Fruit fly (Drosophila melanogaster) whole organism, pupa: Measurements from ENCODE around the gene CG13069.

ENCODE experiments used
- CG10348 ChIP-seq: fragments of 200-800 bp; sonication (Bioruptor generic); IDR thresholded peaks from 2 replicates; pipeline ENCODE4 v1.3.6; 2022; ENCODE audit warnings: missing biosample characterization, missing genetic modification characterization
- CG12605 ChIP-seq: fragments of 200-800 bp; sonication (Bioruptor generic); IDR thresholded peaks from 2 replicates; pipeline ENCODE4 v1.3.6; 2022; ENCODE audit warnings: missing biosample characterization, missing genetic modification characterization
- CG13204 ChIP-seq: fragments of 200-800 bp; sonication (Bioruptor generic); optimal IDR thresholded peaks from 2 replicates; lab custom pipeline; 2018; ENCODE audit warnings: missing biosample characterization, mild to moderate bottlenecking, missing genetic modification characterization, moderate library complexity
- CG14655 ChIP-seq: fragments of 200-800 bp; sonication (Bioruptor generic); optimal IDR thresholded peaks from 3 replicates; lab custom pipeline; 2017; ENCODE audit warnings: mild to moderate bottlenecking, missing biosample characterization, missing genetic modification reagents, missing genetic modification characterization
- CG15710 ChIP-seq: fragments of 200-800 bp; sonication (Bioruptor generic); optimal IDR thresholded peaks from 2 replicates; lab custom pipeline; 2018; ENCODE audit warnings: missing biosample characterization, mild to moderate bottlenecking, missing genetic modification characterization, moderate library complexity
- CG17806 ChIP-seq: fragments of 200-800 bp; sonication (Bioruptor generic); optimal IDR thresholded peaks from 2 replicates; lab custom pipeline; 2018; ENCODE audit warnings: missing biosample characterization, mild to moderate bottlenecking, missing genetic modification characterization, moderate library complexity
- CG32121 ChIP-seq: fragments of 200-800 bp; sonication (Bioruptor generic); IDR thresholded peaks from 2 replicates; pipeline ENCODE4 v1.3.6; 2022; ENCODE audit warnings: missing biosample characterization, missing genetic modification characterization
- CG34367 ChIP-seq: fragments of 200-800 bp; sonication (Bioruptor generic); optimal IDR thresholded peaks from 2 replicates; lab custom pipeline; 2018; ENCODE audit warnings: missing biosample characterization, mild to moderate bottlenecking, missing genetic modification characterization
- CG4496 ChIP-seq: fragments of 200-800 bp; sonication (Bioruptor generic); IDR thresholded peaks from 3 replicates; pipeline ENCODE4 v1.3.6; 2022; ENCODE audit warnings: missing biosample characterization, missing genetic modification characterization
- CG8159 ChIP-seq: fragments of 200-800 bp; sonication (Bioruptor generic); optimal IDR thresholded peaks from 3 replicates; lab custom pipeline; 2018; ENCODE audit warnings: missing biosample characterization, mild to moderate bottlenecking, missing genetic modification characterization, moderate library complexity
- CG8301 ChIP-seq: fragments of 200-800 bp; sonication (Bioruptor generic); optimal IDR thresholded peaks from 2 replicates; lab custom pipeline; 2018; ENCODE audit warnings: missing biosample characterization, mild to moderate bottlenecking, missing genetic modification characterization
- CG9948 ChIP-seq: fragments of 200-800 bp; sonication (Bioruptor generic); optimal IDR thresholded peaks from 2 replicates; lab custom pipeline; 2018; ENCODE audit warnings: missing biosample characterization, mild to moderate bottlenecking, missing genetic modification characterization, moderate library complexity
- D1 ChIP-seq: fragments of 200-800 bp; sonication (Bioruptor generic); optimal IDR thresholded peaks from 2 replicates; lab custom pipeline; 2018; ENCODE audit warnings: missing biosample characterization, mild to moderate bottlenecking, missing genetic modification characterization, moderate library complexity
- EcR ChIP-seq: fragments of 200-800 bp; sonication (Bioruptor generic); optimal IDR thresholded peaks from 3 replicates; lab custom pipeline; 2019; ENCODE audit warnings: missing biosample characterization, missing genetic modification characterization, mild to moderate bottlenecking, moderate library complexity, missing genetic modification reagents
- Ets98B ChIP-seq: fragments of 200-800 bp; sonication (Bioruptor generic); IDR thresholded peaks from 2 replicates; pipeline ENCODE4 v1.3.6; 2022; ENCODE audit warnings: missing biosample characterization, missing genetic modification characterization
- Pif1A ChIP-seq: fragments of 200-800 bp; sonication (Bioruptor generic); optimal IDR thresholded peaks from 3 replicates; lab custom pipeline; 2016; ENCODE audit warnings: missing biosample characterization, missing genetic modification characterization
- Pif1B ChIP-seq: fragments of 200-800 bp; sonication (Bioruptor generic); optimal IDR thresholded peaks from 3 replicates; lab custom pipeline; 2016; ENCODE audit warnings: missing biosample characterization, missing genetic modification characterization
- Snoo ChIP-seq: fragments of 200-800 bp; sonication (Bioruptor generic); optimal IDR thresholded peaks from 3 replicates; lab custom pipeline; 2017; ENCODE audit warnings: missing biosample characterization, mild to moderate bottlenecking, missing genetic modification characterization, inconsistent platforms
- fd96Ca ChIP-seq: fragments of 200-800 bp; sonication (Bioruptor generic); IDR thresholded peaks from 3 replicates; pipeline ENCODE4 v1.3.6; 2022; ENCODE audit warnings: missing biosample characterization, missing genetic modification characterization
- gl ChIP-seq: fragments of 200-800 bp; sonication (Bioruptor generic); optimal IDR thresholded peaks from 2 replicates; lab custom pipeline; 2018; ENCODE audit warnings: missing biosample characterization, mild to moderate bottlenecking, missing genetic modification characterization
- rn ChIP-seq: fragments of 200-800 bp; sonication (Bioruptor generic); IDR thresholded peaks from 2 replicates; pipeline ENCODE4 v1.3.6; 2022; ENCODE audit warnings: missing biosample characterization, missing genetic modification characterization

CG13069 gene

dm6 chr3L:16288322-16288721, 23.1 kb downstream of the CG13069 start, which contains the start of gene CG13046:
Gene CG13046 (minus strand): TSS chr3L:16288422.
- TF ChIP-seq CG9948 (tag; lab: Kevin White, UChicago) (no peak), CG13204 (no peak), CG34367 (tag; lab: Kevin White, UChicago) (no peak), CG12605 (GFP tag; lab: Robert Waterston, UW) (no peak), CG10348 (GFP tag; lab: Robert Waterston, UW) (no peak), fd96Ca (GFP tag; lab: Robert Waterston, UW) (no peak), CG8159 (tag; lab: Kevin White, UChicago) (no peak), D1 (tag; lab: Kevin White, UChicago) (no peak), CG8301 (no peak), CG4496 (no peak), CG15710 (tag; lab: Kevin White, UChicago) (no peak), rn (GFP tag; lab: Robert Waterston, UW) (no peak), gl (tag; lab: Kevin White, UChicago) (no peak)
- TF ChIP-seq, all 21 proteins: peak for 0

DNA sequence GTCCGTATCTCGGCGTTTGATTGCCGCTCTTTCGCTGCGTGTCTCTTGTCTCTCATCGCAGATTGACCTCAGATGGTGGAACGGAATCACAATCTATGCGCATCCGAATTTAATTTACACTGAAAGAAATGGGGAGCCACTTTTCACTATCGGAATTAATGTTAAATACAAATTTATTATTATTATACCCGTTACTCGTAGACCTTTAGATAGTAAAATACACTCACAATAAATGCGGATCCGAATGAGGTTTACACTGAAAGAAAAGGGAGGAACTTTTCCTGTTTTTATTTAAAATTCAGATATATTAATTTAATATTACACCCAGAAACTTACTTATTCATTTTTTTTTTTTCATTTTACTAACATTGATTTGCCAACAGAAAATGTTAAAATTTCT, 23.9 kb downstream of the CG13069 start:
- TF ChIP-seq CG17806 (peak; percentile 22), Snoo (tag; lab: Kevin White, UChicago) (no peak), rn (GFP tag; lab: Robert Waterston, UW) (no peak), Pif1A (GFP tag; lab: Kevin White, UChicago) (peak; percentile 25), CG14655 (GFP tag; lab: Kevin White, UChicago) (peak; percentile 52), CG9948 (tag; lab: Kevin White, UChicago) (peak; percentile 32), CG4496 (no peak), CG34367 (tag; lab: Kevin White, UChicago) (peak; percentile 3), CG15710 (tag; lab: Kevin White, UChicago) (peak; percentile 5), CG13204 (no peak), CG10348 (GFP tag; lab: Robert Waterston, UW) (no peak), CG8159 (tag; lab: Kevin White, UChicago) (peak; percentile 10)

DNA sequence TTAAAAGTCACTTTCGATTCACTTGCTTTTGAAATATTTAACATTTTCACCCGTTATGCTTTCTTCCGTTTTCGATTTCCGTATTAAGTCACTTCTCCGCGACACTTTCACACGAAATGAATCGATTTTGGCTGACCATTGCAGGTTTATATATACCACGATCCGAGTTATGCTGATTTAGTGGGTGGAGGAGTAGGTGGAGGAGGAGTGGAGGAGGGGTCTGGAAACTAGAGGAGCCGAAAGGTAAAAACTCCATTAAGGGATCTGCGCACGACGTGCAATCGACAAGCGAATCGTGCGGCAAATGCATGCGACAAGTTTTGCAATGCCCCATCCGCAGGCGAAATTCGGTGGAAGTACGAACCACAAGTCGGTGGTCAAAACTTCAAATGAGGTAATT, 25.7 kb downstream of the CG13069 start, which contains the start of gene CG13045:
Gene CG13045 (minus strand): TSS at position 101 of the 400 bp plus-strand sequence.
- TF ChIP-seq CG12605 (GFP tag; lab: Robert Waterston, UW) (no peak), CG13204 (no peak), EcR (GFP tag; lab: Kevin White, UChicago) (no peak), CG34367 (tag; lab: Kevin White, UChicago) (no peak), Pif1B (no peak), CG15710 (tag; lab: Kevin White, UChicago) (no peak), CG14655 (GFP tag; lab: Kevin White, UChicago) (no peak), CG4496 (no peak), gl (tag; lab: Kevin White, UChicago) (no peak)

DNA sequence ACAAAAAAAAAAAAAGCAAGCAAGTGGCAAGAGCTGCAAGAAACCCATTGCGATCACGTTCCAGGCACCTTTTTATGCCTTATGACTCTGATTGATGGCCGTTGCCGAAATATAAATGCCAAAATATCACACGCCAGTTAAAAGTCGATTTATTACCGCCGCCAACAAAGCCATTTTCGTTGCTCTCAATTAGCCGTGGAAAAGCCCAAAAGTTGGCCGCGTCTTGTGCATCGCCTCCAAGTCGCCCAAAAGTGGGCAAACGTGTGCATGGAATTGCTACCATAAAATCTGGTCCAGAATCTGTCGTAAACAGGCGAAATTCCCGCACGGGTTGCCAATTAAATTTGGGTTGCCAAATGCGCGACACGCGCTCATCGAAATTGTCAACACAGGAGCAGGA, 26.5 kb downstream of the CG13069 start:
- TF ChIP-seq fd96Ca (GFP tag; lab: Robert Waterston, UW) (peak; percentile 19; the same call in 1 of the 3 replicates), CG4496 (peak; percentile 13; the same call in 1 of the 3 replicates), Ets98B (GFP tag; lab: Robert Waterston, UW) (peak; percentile 48), EcR (GFP tag; lab: Kevin White, UChicago) (no peak)

- no peak for TF ChIP-seq Snoo (tag; lab: Kevin White, UChicago)
- no peak for TF ChIP-seq CG34367 (tag; lab: Kevin White, UChicago)
- TF ChIP-seq EcR (GFP tag; lab: Kevin White, UChicago) = no peak
- TF ChIP-seq CG13204 = no peak
- no peak for TF ChIP-seq CG9948 (tag; lab: Kevin White, UChicago)
- no peak for TF ChIP-seq Ets98B (GFP tag; lab: Robert Waterston, UW)
- no peak for TF ChIP-seq CG32121 (GFP tag; lab: Robert Waterston, UW)
- TF ChIP-seq CG12605 (GFP tag; lab: Robert Waterston, UW) = no peak
- no peak for TF ChIP-seq CG17806
- no peak for TF ChIP-seq CG4496
- no peak for TF ChIP-seq rn (GFP tag; lab: Robert Waterston, UW)
- TF ChIP-seq CG8301 = no peak
- no peak for TF ChIP-seq CG8159 (tag; lab: Kevin White, UChicago)
- no peak for TF ChIP-seq fd96Ca (GFP tag; lab: Robert Waterston, UW)
- no peak for TF ChIP-seq Pif1A (GFP tag; lab: Kevin White, UChicago)
- no peak for TF ChIP-seq D1 (tag; lab: Kevin White, UChicago)
- TF ChIP-seq CG14655 (GFP tag; lab: Kevin White, UChicago) = no peak
- TF ChIP-seq gl (tag; lab: Kevin White, UChicago) = no peak
- TF ChIP-seq Pif1B = no peak
- TF ChIP-seq CG10348 (GFP tag; lab: Robert Waterston, UW) = no peak
Measured at dm6 chr3L:16295447-16295846, 30.3 kb downstream of the CG13069 start, which contains the start of gene CG4962. Gene CG4962 (minus strand): TSS chr3L:16295547.

- no peak for TF ChIP-seq Pif1A (GFP tag; lab: Kevin White, UChicago)
- no peak for TF ChIP-seq CG15710 (tag; lab: Kevin White, UChicago)
- no peak for TF ChIP-seq EcR (GFP tag; lab: Kevin White, UChicago)
- TF ChIP-seq CG12605 (GFP tag; lab: Robert Waterston, UW) = no peak
- TF ChIP-seq Pif1B = no peak
- no peak for TF ChIP-seq CG9948 (tag; lab: Kevin White, UChicago)
- TF ChIP-seq CG13204 = no peak
- TF ChIP-seq D1 (tag; lab: Kevin White, UChicago) = no peak
- no peak for TF ChIP-seq CG34367 (tag; lab: Kevin White, UChicago)
- no peak for TF ChIP-seq CG10348 (GFP tag; lab: Robert Waterston, UW)
Measured at dm6 chr3L:16301153-16301552, 36.0 kb downstream of the CG13069 start, which contains the start of gene CG4982. Gene CG4982 (plus strand): TSS chr3L:16301453.
